Fruit fly (Drosophila melanogaster) whole organism, prepupa: ENCODE data around the gene org-1.

ENCODE experiments used
- Blimp-1 ChIP-seq: fragments of 200-800 bp; sonication (Bioruptor generic); optimal IDR thresholded peaks from 3 replicates; lab custom pipeline; 2017; ENCODE audit warnings: missing biosample characterization, missing genetic modification characterization, mild to moderate bottlenecking, moderate library complexity, missing genetic modification reagents
- CG10669 ChIP-seq: fragments of 200-800 bp; sonication (Bioruptor generic); optimal IDR thresholded peaks from 3 replicates; lab custom pipeline; 2018; ENCODE audit warnings: missing biosample characterization, mild to moderate bottlenecking, missing genetic modification characterization, moderate library complexity
- CG11294 ChIP-seq: fragments of 200-800 bp; sonication (Bioruptor generic); IDR thresholded peaks from 2 replicates; pipeline ENCODE4 v1.3.6; 2022; ENCODE audit warnings: missing biosample characterization, missing genetic modification characterization
- CG6163 ChIP-seq: fragments of 200-800 bp; sonication (Bioruptor generic); IDR thresholded peaks from 3 replicates; pipeline ENCODE4 v1.3.6; 2022; ENCODE audit warnings: missing biosample characterization, missing genetic modification characterization
- CG6792 ChIP-seq: fragments of 200-800 bp; sonication (Bioruptor generic); optimal IDR thresholded peaks from 3 replicates; lab custom pipeline; 2016; ENCODE audit warnings: missing biosample characterization, missing genetic modification characterization
- CG6854 ChIP-seq: fragments of 200-800 bp; sonication (Bioruptor generic); optimal IDR thresholded peaks from 2 replicates; lab custom pipeline; 2017; ENCODE audit warnings: missing biosample characterization, mild to moderate bottlenecking, missing genetic modification characterization
- CG9139 ChIP-seq: fragments of 200-800 bp; sonication (Bioruptor generic); optimal IDR thresholded peaks from 3 replicates; lab custom pipeline; 2017; ENCODE audit warnings: missing biosample characterization, mild to moderate bottlenecking, missing genetic modification characterization
- Ets21C ChIP-seq: fragments of 200-800 bp; sonication (Bioruptor generic); optimal IDR thresholded peaks from 3 replicates; lab custom pipeline; 2016; ENCODE audit warnings: missing biosample characterization, missing genetic modification characterization
- achi ChIP-seq: fragments of 200-800 bp; sonication (Bioruptor generic); optimal IDR thresholded peaks from 3 replicates; lab custom pipeline; 2016; ENCODE audit warnings: missing biosample characterization, missing genetic modification characterization
- lz ChIP-seq: fragments of 200-800 bp; sonication (Bioruptor generic); optimal IDR thresholded peaks from 3 replicates; lab custom pipeline; 2016; ENCODE audit warnings: missing biosample characterization, missing genetic modification characterization
- pdm3 ChIP-seq: fragments of 200-800 bp; sonication (Bioruptor generic); optimal IDR thresholded peaks from 3 replicates; lab custom pipeline; 2016; ENCODE audit warnings: missing biosample characterization, missing genetic modification characterization
- salr ChIP-seq, 2 experiments: fragments of 200-800 bp; sonication (Bioruptor generic); optimal IDR thresholded peaks; 3 replicates each; lab custom pipeline; 2016 to 2018; ENCODE audit warnings: missing biosample characterization in 2 of 2, missing genetic modification characterization in 2 of 2, mild to moderate bottlenecking in 1 of 2
- spab ChIP-seq: fragments of 200-800 bp; sonication (Bioruptor generic); optimal IDR thresholded peaks from 2 replicates; lab custom pipeline; 2017; ENCODE audit warnings: missing biosample characterization, mild to moderate bottlenecking, missing genetic modification characterization, missing genetic modification reagents
- vri ChIP-seq: fragments of 200-800 bp; sonication (Bioruptor generic); optimal IDR thresholded peaks from 3 replicates; lab custom pipeline; 2016; ENCODE audit warnings: missing biosample characterization, mild to moderate bottlenecking, missing genetic modification characterization

DNA sequence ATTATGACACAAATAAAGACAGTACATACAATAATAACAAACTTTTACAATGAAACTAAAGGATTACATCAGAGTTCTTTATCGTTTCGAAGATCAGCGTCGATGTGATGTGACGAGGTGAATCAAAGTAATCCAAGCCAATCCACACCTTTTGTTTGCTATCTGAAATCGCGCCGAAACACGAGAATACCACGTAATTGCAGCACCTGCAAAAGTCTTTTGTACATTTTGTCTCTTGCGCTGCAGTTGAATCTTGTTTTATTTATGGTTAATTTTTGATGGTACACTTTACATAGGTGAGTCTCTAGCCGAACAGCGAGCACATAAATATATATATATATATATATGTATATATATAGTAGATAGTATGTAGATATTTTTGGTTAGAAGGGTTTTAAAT is 29.9 kb upstream of the org-1 start:
- TF ChIP-seq Blimp-1 (GFP tag; lab: Kevin White, UChicago) (no peak), vri (GFP tag; lab: Kevin White, UChicago) (no peak), CG6163 (GFP tag; lab: Robert Waterston, UW) (no peak), pdm3 (GFP tag; lab: Kevin White, UChicago) (no peak), CG6792 (GFP tag; lab: Kevin White, UChicago) (no peak), salr (GFP tag; optimal IDR thresholded peaks at IDR 0.05; lab: Kevin White, UChicago) (no peak), achi (no peak), CG6854 (GFP tag; lab: Kevin White, UChicago) (no peak), CG10669 (GFP tag; lab: Kevin White, UChicago) (no peak), lz (no peak), Ets21C (GFP tag; lab: Kevin White, UChicago) (no peak), CG9139 (GFP tag; lab: Kevin White, UChicago) (no peak), CG11294 (no peak), spab (no peak)
